Fruit fly (Drosophila melanogaster) whole organism, adult: ENCODE data around the gene Polr2A.

Source experiments
- CG12768 ChIP-seq: fragments of 200-800 bp; sonication (Bioruptor generic); optimal IDR thresholded peaks from 2 replicates; lab custom pipeline; 2017; ENCODE audit warnings: missing biosample characterization, missing genetic modification characterization, mild to moderate bottlenecking, moderate library complexity, missing genetic modification reagents
- CG33017 ChIP-seq: fragments of 200-800 bp; sonication (Bioruptor generic); optimal IDR thresholded peaks from 2 replicates; lab custom pipeline; 2018; ENCODE audit warnings: missing biosample characterization, mild to moderate bottlenecking, missing genetic modification characterization, moderate library complexity
- cnc ChIP-seq, 2 experiments: fragments of >200 bp; optimal IDR thresholded peaks; 2 replicates each; lab custom pipeline; 2017
- toe ChIP-seq: fragments of 200-800 bp; sonication (Bioruptor generic); optimal IDR thresholded peaks from 2 replicates; lab custom pipeline; 2016; ENCODE audit warnings: missing biosample characterization, missing genetic modification characterization

dm6 chrX:11580200-11580840, 10.2 kb upstream of the Polr2A start, which contains the start of gene nod:
- TF ChIP-seq CG12768 (GFP tag; lab: Kevin White, UChicago) (no peak), toe (GFP tag; lab: Kevin White, UChicago) (no peak), cnc (optimal IDR thresholded peaks at IDR 0.05; lab: Kevin White, UChicago) (no peak), CG33017 (tag; lab: Kevin White, UChicago) (no peak)
